Worm (Caenorhabditis elegans): Measurements from ENCODE around the gene tag-278.

ce11 chrX:3693138-3693537 is 4.1 kb upstream of the tag-278 start, which contains the start of gene C02F12.8:
- TF ChIP-seq hnd-1 (tag; optimal IDR thresholded peaks at IDR 0.05) (no peak), aly-1 (tag; optimal IDR thresholded peaks at IDR 0.05) (no peak), hmbx-1 (tag; optimal IDR thresholded peaks at IDR 0.05) (no peak), scrt-1 (GFP tag; IDR thresholded peaks at IDR 0.05) (no peak), ama-1 (optimal IDR thresholded peaks at IDR 0.05) (no peak), tbx-11 (GFP tag; IDR thresholded peaks at IDR 0.05) (no peak), B0310.2 (tag; optimal IDR thresholded peaks at IDR 0.05) (no peak), flt-1 (GFP tag; IDR thresholded peaks at IDR 0.05) (no peak), ceh-13 (GFP tag; optimal IDR thresholded peaks at IDR 0.05) (no peak), ets-7 (tag; optimal IDR thresholded peaks at IDR 0.05) (no peak), sea-1 (GFP tag; conservative IDR thresholded peaks at IDR 0.05) (no peak)
